Fruit fly (Drosophila melanogaster): ENCODE measurements around the gene CG14891.

The CG14891 gene

DNA sequence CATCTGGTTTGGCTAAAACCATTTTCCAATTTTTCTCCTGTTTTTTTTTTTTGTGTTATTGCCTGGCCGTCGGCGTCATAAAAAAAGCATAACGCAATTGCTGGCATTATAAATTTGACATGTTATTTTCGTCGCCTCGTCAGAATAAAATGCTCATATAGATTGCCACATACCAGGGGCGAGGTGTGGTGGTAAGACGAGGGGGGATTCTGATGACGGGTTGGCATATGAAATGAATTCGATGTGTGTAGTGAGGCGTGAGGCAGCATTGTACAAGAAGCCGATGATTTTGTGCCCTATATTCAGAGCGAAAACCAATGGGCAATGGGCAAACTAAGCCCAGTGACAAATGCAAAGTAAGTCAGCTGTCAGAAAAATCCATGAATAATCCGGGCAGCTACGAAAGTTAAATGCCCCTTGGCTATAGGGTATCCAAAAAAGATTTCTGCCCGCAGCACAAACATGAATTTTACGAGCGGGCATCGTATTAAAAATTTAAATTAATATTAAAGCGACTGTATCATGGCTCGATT lies 12.6 kb upstream of the CG14891 start (continued):
- TF ChIP-seq so (GFP tag; IDR thresholded peaks at IDR 0.05) (0 out of 3 replicates have a peak, but pooled peaks have one; percentile 45), Neu2 (GFP tag; optimal IDR thresholded peaks at IDR 0.05; ENCODE audit: borderline replicate concordance) (no peak), CG6254 (GFP tag; optimal IDR thresholded peaks at IDR 0.05) (no peak), CG13123 (GFP tag; optimal IDR thresholded peaks at IDR 0.05) (no peak), Vsx1 (GFP tag; optimal IDR thresholded peaks at IDR 0.05) (no peak), Ssrp (tag; optimal IDR thresholded peaks at IDR 0.05) (no peak), ATbp (GFP tag; optimal IDR thresholded peaks at IDR 0.05) (no peak), Stat92E (GFP tag; optimal IDR thresholded peaks at IDR 0.05) (no peak), cad (GFP tag; optimal IDR thresholded peaks at IDR 0.05) (no peak), disco-r (GFP tag; optimal IDR thresholded peaks at IDR 0.05) (no peak), CG15514 (GFP tag; optimal IDR thresholded peaks at IDR 0.05) (peak; percentile 49), slp2 (GFP tag; optimal IDR thresholded peaks at IDR 0.05) (no peak), ken (GFP tag; IDR thresholded peaks at IDR 0.05) (no peak), CG13775 (GFP tag; optimal IDR thresholded peaks at IDR 0.05) (no peak), TFAM (GFP tag; optimal IDR thresholded peaks at IDR 0.05) (no peak), danr (GFP tag; IDR thresholded peaks at IDR 0.05) (no peak), usp (GFP tag; optimal IDR thresholded peaks at IDR 0.05) (no peak), CG30431 (GFP tag; optimal IDR thresholded peaks at IDR 0.05) (no peak), Blimp-1 (GFP tag; optimal IDR thresholded peaks at IDR 0.05) (peak; percentile 2), MBD-R2 (GFP tag; IDR thresholded peaks at IDR 0.05) (no peak), Nf-YC (tag; optimal IDR thresholded peaks at IDR 0.05) (no peak), onecut (GFP tag; IDR thresholded peaks at IDR 0.05) (no peak), schlank (tag; optimal IDR thresholded peaks at IDR 0.05) (no peak), bsh (GFP tag; optimal IDR thresholded peaks at IDR 0.05) (no peak), Antp (GFP tag; optimal IDR thresholded peaks at IDR 0.05) (no peak), gem (tag; optimal IDR thresholded peaks at IDR 0.05) (peak; percentile 12), CG4328 (GFP tag; optimal IDR thresholded peaks at IDR 0.05) (no peak), CG2120 (GFP tag; optimal IDR thresholded peaks at IDR 0.05) (peak; percentile 45), CG14050 (GFP tag; IDR thresholded peaks at IDR 0.05) (no peak), BtbVII (GFP tag; optimal IDR thresholded peaks at IDR 0.05) (no peak), Ada2b (GFP tag; IDR thresholded peaks at IDR 0.05) (no peak), CG3065 (GFP tag; optimal IDR thresholded peaks at IDR 0.05) (no peak), CG34422 (GFP tag; IDR thresholded peaks at IDR 0.05) (no peak), CG15601 (tag; optimal IDR thresholded peaks at IDR 0.05) (no peak), ara (GFP tag; IDR thresholded peaks at IDR 0.05) (no peak), gsb-n (tag; optimal IDR thresholded peaks at IDR 0.05) (no peak), CG1602 (GFP tag; optimal IDR thresholded peaks at IDR 0.05) (no peak), lbe (GFP tag; optimal IDR thresholded peaks at IDR 0.05) (no peak), CG9437 (GFP tag; optimal IDR thresholded peaks at IDR 0.05) (no peak), CG6654 (GFP tag; optimal IDR thresholded peaks at IDR 0.05) (no peak), CG11247 (GFP tag; IDR thresholded peaks at IDR 0.05) (no peak), lola (GFP tag; optimal IDR thresholded peaks at IDR 0.05) (no peak), CG17568 (GFP tag; optimal IDR thresholded peaks at IDR 0.05) (no peak), Lhr (GFP tag; optimal IDR thresholded peaks at IDR 0.05) (no peak), CG11504 (tag; optimal IDR thresholded peaks at IDR 0.05) (peak; percentile 39), YL-1 (GFP tag; optimal IDR thresholded peaks at IDR 0.05) (no peak), peb (GFP tag; IDR thresholded peaks at IDR 0.05) (no peak), CG6175 (GFP tag; IDR thresholded peaks at IDR 0.05) (0 out of 3 replicates have a peak, but pooled peaks have one; percentile 13), CG17912 (GFP tag; optimal IDR thresholded peaks at IDR 0.05) (no peak), CG3995 (GFP tag; optimal IDR thresholded peaks at IDR 0.05) (no peak), vfl (GFP tag; optimal IDR thresholded peaks at IDR 0.05) (no peak)

All from whole organism, embryonic.